Fruit fly (Drosophila melanogaster): ENCODE measurements around the gene Larp7.

DNA sequence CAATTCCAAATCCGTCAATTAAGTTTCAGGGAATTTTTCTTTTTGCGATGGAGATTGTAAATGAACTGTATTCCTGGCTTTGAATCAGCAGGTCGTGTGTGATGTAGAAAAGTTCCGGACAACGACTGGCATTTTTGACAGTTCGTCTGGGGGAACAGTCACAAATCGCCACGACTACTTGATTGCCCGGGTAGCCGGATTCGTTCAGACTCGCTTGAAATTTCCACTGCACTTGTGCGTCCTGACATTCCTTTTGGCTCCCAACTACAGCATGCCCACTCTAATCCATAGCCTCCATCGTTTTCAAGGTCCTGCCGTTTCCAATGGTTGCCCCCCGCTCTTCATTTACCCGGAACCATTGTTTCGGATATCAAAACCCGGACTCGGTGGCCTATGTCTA lies 26.2 kb downstream of the Larp7 start, which contains the start of gene CG17440:
- TF ChIP-seq psq (optimal IDR thresholded peaks at IDR 0.05): no peak
- no peak for TF ChIP-seq h (optimal IDR thresholded peaks at IDR 0.05)
- no peak for TF ChIP-seq Myc (optimal IDR thresholded peaks at IDR 0.05)
- TF ChIP-seq Sin3A (optimal IDR thresholded peaks at IDR 0.05): no peak

All from Kc167 (cell line).